Fruit fly (Drosophila melanogaster) whole organism, wandering third instar larva: ENCODE data around the gene SP555.

ENCODE experiments used
- Abd-B ChIP-seq: fragments of >200 bp; optimal IDR thresholded peaks from 2 replicates; lab custom pipeline; 2017; ENCODE audit warnings: missing biosample characterization, missing genetic modification characterization
- Dfd ChIP-seq: fragments of >200 bp; optimal IDR thresholded peaks from 2 replicates; lab custom pipeline; 2017; ENCODE audit warnings: missing biosample characterization, missing genetic modification characterization
- Hr78 ChIP-seq: fragments of >200 bp; optimal IDR thresholded peaks from 2 replicates; lab custom pipeline; 2017; ENCODE audit warnings: missing biosample characterization, missing genetic modification characterization
- Hr83 ChIP-seq: fragments of 200-300 bp; sonication (Bioruptor generic); optimal IDR thresholded peaks from 2 replicates; lab custom pipeline; 2016; ENCODE audit warnings: missing biosample characterization, mild to moderate bottlenecking, missing genetic modification characterization, moderate library complexity; ENCODE audit not compliant: poor library complexity, severe bottlenecking
- Myc ChIP-seq: fragments of >200 bp; optimal IDR thresholded peaks from 2 replicates; lab custom pipeline; 2017
- N ChIP-seq: fragments of >200 bp; optimal IDR thresholded peaks from 2 replicates; lab custom pipeline; 2018; ENCODE audit warnings: missing biosample characterization, missing external identifiers, missing genetic modification characterization
- OdsH ChIP-seq: fragments of 200-800 bp; sonication (Bioruptor generic); optimal IDR thresholded peaks from 2 replicates; lab custom pipeline; 2016; ENCODE audit warnings: missing biosample characterization, mild to moderate bottlenecking, missing genetic modification characterization
- Rel ChIP-seq, 2 experiments: fragments of 200-800 bp; sonication (Bioruptor generic) in 1 of 2; optimal IDR thresholded peaks; 2 replicates in 1 of 2; 3 replicates in 1 of 2; lab custom pipeline; 2016 to 2019; ENCODE audit warnings: mild to moderate bottlenecking in 2 of 2, missing biosample characterization in 2 of 2, missing genetic modification characterization in 2 of 2, moderate library complexity in 1 of 2
- dmrt93B ChIP-seq: fragments of 200-800 bp; sonication (Bioruptor generic); optimal IDR thresholded peaks from 2 replicates; lab custom pipeline; 2018; ENCODE audit warnings: missing biosample characterization, mild to moderate bottlenecking, missing genetic modification characterization
- fru ChIP-seq: fragments of 200-800 bp; sonication (Bioruptor generic); optimal IDR thresholded peaks from 3 replicates; lab custom pipeline; 2016; ENCODE audit warnings: missing biosample characterization, mild to moderate bottlenecking, missing genetic modification characterization
- pan ChIP-seq: fragments of >200 bp; optimal IDR thresholded peaks from 2 replicates; lab custom pipeline; 2017
- psq ChIP-seq: fragments of 200-800 bp; sonication (Bioruptor generic); optimal IDR thresholded peaks from 3 replicates; lab custom pipeline; 2017; ENCODE audit warnings: missing biosample characterization, mild to moderate bottlenecking, missing genetic modification characterization, moderate library complexity
- tai ChIP-seq: sonication (Bioruptor generic); optimal IDR thresholded peaks from 2 replicates; lab custom pipeline; 2016; ENCODE audit warnings: missing biosample characterization, missing genetic modification characterization
- woc ChIP-seq: sonication (Bioruptor generic); optimal IDR thresholded peaks from 2 replicates; lab custom pipeline; 2016; ENCODE audit warnings: missing biosample characterization, mild to moderate bottlenecking, missing genetic modification characterization

dm6 chr2L:5001582-5001929 lies 36.0 kb upstream of the SP555 start:
- no peak for TF ChIP-seq psq (GFP tag; lab: Kevin White, UChicago)
- no peak for TF ChIP-seq OdsH (GFP tag; lab: Kevin White, UChicago)
- no peak for TF ChIP-seq Dfd (GFP tag; lab: Kevin White, UChicago)
- no peak for TF ChIP-seq tai (GFP tag; lab: Kevin White, UChicago)
- no peak for TF ChIP-seq Rel (GFP tag; optimal IDR thresholded peaks at IDR 0.05; lab: Kevin White, UChicago)
- no peak for TF ChIP-seq Rel (tag; optimal IDR thresholded peaks at IDR 0.05; lab: Kevin White, UChicago)
- no peak for TF ChIP-seq woc (GFP tag; lab: Kevin White, UChicago)
- no peak for TF ChIP-seq Abd-B
- TF ChIP-seq pan (lab: Kevin White, UChicago), result no peak
- no peak for TF ChIP-seq N
- no peak for TF ChIP-seq Hr78 (GFP tag; lab: Kevin White, UChicago)
- TF ChIP-seq Hr83, result no peak
- TF ChIP-seq Myc, result no peak
- no peak for TF ChIP-seq dmrt93B (GFP tag; lab: Kevin White, UChicago)
- no peak for TF ChIP-seq fru (GFP tag; lab: Kevin White, UChicago)
